Worm (Caenorhabditis elegans) whole organism, L3 larva: ENCODE results near the gene Y43C5A.3.
A peak's percentile ranks its signal among the peaks of the same experiment; 100 is the strongest.

Experiments used
- R02D3.7 ChIP-seq: fragments of 150-350 bp; optimal IDR thresholded peaks from 2 replicates; lab custom pipeline; 2014; ENCODE audit warnings: missing biosample characterization, missing genetic modification characterization
- ZK546.5 ChIP-seq: sonication (generic microtip); optimal IDR thresholded peaks from 2 replicates; lab custom pipeline; 2017; ENCODE audit warnings: missing biosample characterization, missing genetic modification characterization
- aly-2 ChIP-seq: fragments of 150-350 bp; optimal IDR thresholded peaks from 2 replicates; lab custom pipeline; 2014; ENCODE audit warnings: missing biosample characterization, missing genetic modification characterization
- ceh-9 ChIP-seq: sonication (generic microtip); optimal IDR thresholded peaks from 2 replicates; lab custom pipeline; 2018; ENCODE audit warnings: missing biosample characterization, missing genetic modification characterization
- elt-2 ChIP-seq: sonication (generic microtip); optimal IDR thresholded peaks from 2 replicates; lab custom pipeline; 2016; ENCODE audit warnings: missing genetic modification reagents, mild to moderate bottlenecking, missing genetic modification characterization, missing compliant biosample characterization
- nhr-11 ChIP-seq: fragments of 150-350 bp; optimal IDR thresholded peaks from 2 replicates; lab custom pipeline; 2014; ENCODE audit warnings: missing biosample characterization, missing genetic modification characterization
- nhr-77 ChIP-seq: fragments of 150-350 bp; optimal IDR thresholded peaks from 2 replicates; lab custom pipeline; 2014; ENCODE audit warnings: missing biosample characterization, missing genetic modification characterization
- skn-1 ChIP-seq: fragments of 150-350 bp; optimal IDR thresholded peaks from 2 replicates; lab custom pipeline; 2014; ENCODE audit warnings: missing biosample characterization, missing genetic modification characterization
- unc-62 ChIP-seq: fragments of 150-350 bp; sonication (generic microtip); optimal IDR thresholded peaks from 4 replicates; lab custom pipeline; 2014; ENCODE audit warnings: missing biosample characterization, missing genetic modification reagents, missing genetic modification characterization
- zag-1 ChIP-seq: fragments of 150-350 bp; optimal IDR thresholded peaks from 2 replicates; lab custom pipeline; 2014; ENCODE audit warnings: missing biosample characterization, missing genetic modification characterization

DNA sequence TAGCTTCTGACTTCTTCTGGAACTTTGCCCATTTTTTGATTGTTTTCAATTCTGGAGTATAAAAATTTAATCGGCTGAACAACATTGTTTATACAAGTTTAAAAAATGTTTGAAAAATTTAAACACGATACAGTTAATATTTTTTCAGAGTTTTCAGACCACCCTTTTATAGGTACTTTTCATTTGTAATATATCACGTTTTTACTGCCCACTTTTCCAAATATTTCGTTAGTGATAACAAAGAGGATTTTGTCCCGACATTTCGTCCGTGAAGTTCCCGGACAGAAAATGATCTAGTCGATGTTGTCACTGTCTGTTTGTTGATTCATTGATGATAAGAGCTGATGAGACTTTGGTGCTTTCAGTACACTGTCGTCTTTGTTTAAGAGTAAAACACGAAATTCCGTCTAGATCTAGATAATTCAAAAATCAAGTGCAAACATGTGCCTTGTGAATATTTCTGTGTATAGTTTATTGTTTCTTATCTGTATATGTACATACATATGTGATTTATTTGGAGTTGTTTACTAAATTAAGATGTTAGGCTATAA, 38.5 kb upstream of the Y43C5A.3 start, which contains the start of gene ech-9:
- TF ChIP-seq ZK546.5 (tag; lab: Kevin White, UChicago) (no peak), nhr-77 (tag; lab: Kevin White, UChicago) (no peak), zag-1 (tag; lab: Kevin White, UChicago) (no peak), skn-1 (tag; lab: Kevin White, UChicago) (no peak), elt-2 (tag; lab: Kevin White, UChicago) (peak; percentile 58), unc-62 (GFP tag; lab: Kevin White, UChicago) (no peak), R02D3.7 (tag; lab: Kevin White, UChicago) (no peak), ceh-9 (tag; lab: Kevin White, UChicago) (no peak), nhr-11 (tag; lab: Kevin White, UChicago) (no peak), aly-2 (tag; lab: Kevin White, UChicago) (no peak)
